Worm (Caenorhabditis elegans) whole organism, L3 larva: Measurements from ENCODE around the gene arrd-2.

ENCODE experiments used
- ama-1 ChIP-seq: fragments of 150-350 bp; optimal IDR thresholded peaks from 2 replicates; lab custom pipeline; 2018
- nhr-11 ChIP-seq: fragments of 150-350 bp; optimal IDR thresholded peaks from 2 replicates; lab custom pipeline; 2014; ENCODE audit warnings: missing biosample characterization, missing genetic modification characterization
- unc-39 ChIP-seq: sonication (generic microtip); optimal IDR thresholded peaks from 4 replicates; lab custom pipeline; 2017; ENCODE audit warnings: missing biosample characterization, missing genetic modification characterization

ce11 chrII:9436009-9436408 lies 28.4 kb downstream of the arrd-2 start, which contains the start of gene kin-16:
- TF ChIP-seq unc-39 (tag; lab: Kevin White, UChicago) (no peak), nhr-11 (tag; lab: Kevin White, UChicago) (no peak), ama-1 (lab: Kevin White, UChicago) (no peak)
